Worm (Caenorhabditis elegans): ENCODE measurements around the gene C48B4.8.

Gene C48B4.8

ce11 chrIII:9538655-9539155 lies 22.4 kb downstream of the C48B4.8 start, which contains the start of gene ZK1098.3:
ZK1098.3 (minus strand) TSS chrIII:9538705.
- TF ChIP-seq blmp-1 (tag; optimal IDR thresholded peaks at IDR 0.05) = peak; percentile 15
- TF ChIP-seq lin-35 (GFP tag; optimal IDR thresholded peaks at IDR 0.05) = peak in 1 of 2 experiments; percentile 12
- TF ChIP-seq dpl-1 (GFP tag; optimal IDR thresholded peaks at IDR 0.05) = peak in 2 of 3 experiments; percentile 9 to 45
- TF ChIP-seq ztf-4 (tag; optimal IDR thresholded peaks at IDR 0.05) = no peak
- TF ChIP-seq lsy-2 (tag; optimal IDR thresholded peaks at IDR 0.05) = peak; percentile 18 to 60
- peak; percentile 49 for TF ChIP-seq mep-1 (tag; optimal IDR thresholded peaks at IDR 0.05)
- no peak for TF ChIP-seq fkh-10 (GFP tag; optimal IDR thresholded peaks at IDR 0.05)
- peak; percentile 12 to 24 for TF ChIP-seq efl-1 (optimal IDR thresholded peaks at IDR 0.05)
- TF ChIP-seq efl-1 (GFP tag; optimal IDR thresholded peaks at IDR 0.05 in 1 of 2) = peak in 1 of 2 experiments; percentile 14

ce11 chrIII:9528824-9529223 lies 32.2 kb downstream of the C48B4.8 start, which contains the start of gene ZK1098.2:
ZK1098.2 (plus strand) TSS chrIII:9529159.
- TF ChIP-seq mep-1 (tag; optimal IDR thresholded peaks at IDR 0.05) (peak; percentile 68), blmp-1 (tag; optimal IDR thresholded peaks at IDR 0.05) (peak; percentile 46), efl-1 (optimal IDR thresholded peaks at IDR 0.05) (peak; percentile 5 to 14), efl-1 (GFP tag; optimal IDR thresholded peaks at IDR 0.05 in 1 of 2) (peak in 1 of 2 experiments; percentile 23), mef-2 (tag; optimal IDR thresholded peaks at IDR 0.05) (no peak), lsy-2 (tag; optimal IDR thresholded peaks at IDR 0.05) (peak; percentile 30 to 53), lin-14 (GFP tag; optimal IDR thresholded peaks at IDR 0.05) (no peak), snu-23 (GFP tag; optimal IDR thresholded peaks at IDR 0.05) (peak; percentile 23), dsc-1 (tag; optimal IDR thresholded peaks at IDR 0.05) (no peak), lin-35 (GFP tag; optimal IDR thresholded peaks at IDR 0.05) (peak; percentile 22 to 32), F16B12.6 (tag; optimal IDR thresholded peaks at IDR 0.05) (peak; percentile 80), fkh-4 (tag; optimal IDR thresholded peaks at IDR 0.05; ENCODE audit: borderline replicate concordance) (no peak), elt-3 (tag; optimal IDR thresholded peaks at IDR 0.05) (peak in 1 of 6 experiments; percentile 7), skn-1 (tag; optimal IDR thresholded peaks at IDR 0.05) (peak; percentile 1), C16A3.4 (tag; optimal IDR thresholded peaks at IDR 0.05) (peak; percentile 28), dpl-1 (GFP tag; optimal IDR thresholded peaks at IDR 0.05) (peak in 1 of 3 experiments; percentile 42)

ce11 chrIII:9526851-9527250 lies 34.2 kb downstream of the C48B4.8 start, which contains the start of gene ZK1098.6:
ZK1098.6 (plus strand) TSS chrIII:9527151.
- no peak for TF ChIP-seq egl-27 (tag; optimal IDR thresholded peaks at IDR 0.05)
- TF ChIP-seq egl-13 (tag; optimal IDR thresholded peaks at IDR 0.05) = no peak
- TF ChIP-seq sup-37 (GFP tag; optimal IDR thresholded peaks at IDR 0.05) = no peak
- TF ChIP-seq xbp-1 (tag; optimal IDR thresholded peaks at IDR 0.05) = no peak
- TF ChIP-seq tlp-1 (tag; optimal IDR thresholded peaks at IDR 0.05) = no peak

ce11 chrIII:9525252-9525651 lies 35.8 kb downstream of the C48B4.8 start, which contains the start of gene trpp-3:
trpp-3 (plus strand) TSS chrIII:9525552.
- TF ChIP-seq ztf-4 (tag; optimal IDR thresholded peaks at IDR 0.05) (no peak), F16B12.6 (tag; optimal IDR thresholded peaks at IDR 0.05) (no peak), grh-1 (GFP tag; IDR thresholded peaks at IDR 0.05) (no peak), unc-30 (tag; optimal IDR thresholded peaks at IDR 0.05) (no peak), vab-15 (tag; optimal IDR thresholded peaks at IDR 0.05) (no peak), nhr-84 (tag; optimal IDR thresholded peaks at IDR 0.05) (no peak), ama-1 (optimal IDR thresholded peaks at IDR 0.05) (no peak), zag-1 (tag; optimal IDR thresholded peaks at IDR 0.05) (no peak), sup-37 (GFP tag; optimal IDR thresholded peaks at IDR 0.05) (no peak), egl-27 (tag; optimal IDR thresholded peaks at IDR 0.05) (no peak), pqm-1 (tag; optimal IDR thresholded peaks at IDR 0.05) (no peak), ets-5 (GFP tag; IDR thresholded peaks at IDR 0.05) (no peak), fkh-10 (GFP tag; optimal IDR thresholded peaks at IDR 0.05) (no peak), swsn-7 (tag; optimal IDR thresholded peaks at IDR 0.05) (no peak), mep-1 (tag; optimal IDR thresholded peaks at IDR 0.05) (no peak), lin-35 (GFP tag; optimal IDR thresholded peaks at IDR 0.05) (no peak)

- TF ChIP-seq hpl-2 (GFP tag; optimal IDR thresholded peaks at IDR 0.05) (no peak), efl-1 (optimal IDR thresholded peaks at IDR 0.05) (no peak), efl-1 (GFP tag; optimal IDR thresholded peaks at IDR 0.05 in 1 of 2) (peak in 1 of 2 experiments; percentile 16), nhr-47 (tag; optimal IDR thresholded peaks at IDR 0.05) (peak; percentile 7), sptf-1 (tag; optimal IDR thresholded peaks at IDR 0.05) (no peak), lin-35 (GFP tag; optimal IDR thresholded peaks at IDR 0.05) (peak in 1 of 2 experiments; percentile 30), sup-37 (GFP tag; optimal IDR thresholded peaks at IDR 0.05) (no peak), unc-86 (tag; optimal IDR thresholded peaks at IDR 0.05) (no peak), elt-3 (tag; optimal IDR thresholded peaks at IDR 0.05) (peak in 1 of 6 experiments; percentile 12), snu-23 (GFP tag; optimal IDR thresholded peaks at IDR 0.05) (peak; percentile 20), nhr-90 (tag; optimal IDR thresholded peaks at IDR 0.05; ENCODE audit: poor library complexity) (peak; percentile 22), lsy-2 (tag; optimal IDR thresholded peaks at IDR 0.05) (peak in 1 of 2 experiments; percentile 35), dpl-1 (GFP tag; optimal IDR thresholded peaks at IDR 0.05) (peak in 1 of 3 experiments; percentile 7)
Measured at ce11 chrIII:9523581-9523980, 37.5 kb downstream of the C48B4.8 start, which contains the start of gene mrps-23. mrps-23 (minus strand) TSS chrIII:9523672.
